Fruit fly (Drosophila melanogaster): Measurements from ENCODE around the gene sw.

sw gene

DNA sequence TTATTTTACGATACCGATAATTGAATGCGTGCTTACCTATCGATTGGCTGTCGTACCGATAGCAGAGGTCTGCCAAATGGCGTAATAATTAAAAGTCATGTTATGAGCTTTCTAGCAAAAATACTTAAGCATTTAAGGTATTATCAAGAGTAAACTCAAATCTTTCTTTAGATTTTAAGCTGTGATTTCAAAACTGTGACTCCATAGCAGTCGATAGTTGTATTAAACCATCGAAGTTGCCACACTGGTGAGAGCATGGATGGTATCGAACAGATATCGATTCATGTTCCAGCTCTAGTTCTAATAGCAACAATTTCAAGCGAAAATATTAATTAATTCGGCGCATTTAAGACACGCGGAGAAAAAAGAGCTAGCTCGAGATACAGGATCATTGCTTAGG, 14.9 kb upstream of the sw start, which contains the start of the genes CG17068 and Rab10:
TSS of gene CG17068 (minus strand) at position 25 of the 400 bp plus-strand sequence.
TSS of gene Rab10 (plus strand) at position 270 of the 400 bp plus-strand sequence.
- peak; percentile 38 for TF ChIP-seq Mnt (GFP tag; optimal IDR thresholded peaks at IDR 0.05)
- peak; percentile 8 for TF ChIP-seq CG5204 (GFP tag; optimal IDR thresholded peaks at IDR 0.05)
- no peak for TF ChIP-seq cic (GFP tag; optimal IDR thresholded peaks at IDR 0.05)
- TF ChIP-seq CG7101 (tag; optimal IDR thresholded peaks at IDR 0.05): peak; percentile 21
- TF ChIP-seq bab1 (GFP tag; optimal IDR thresholded peaks at IDR 0.05): no peak
- TF ChIP-seq CG12768 (GFP tag; optimal IDR thresholded peaks at IDR 0.05): no peak
- TF ChIP-seq pad (GFP tag; optimal IDR thresholded peaks at IDR 0.05): no peak
- TF ChIP-seq CG1620 (GFP tag; optimal IDR thresholded peaks at IDR 0.05): peak; percentile 23
- peak; percentile 8 for TF ChIP-seq tj (GFP tag; optimal IDR thresholded peaks at IDR 0.05)
- TF ChIP-seq kay (GFP tag; ENCODE audit: borderline replicate concordance): no peak
- TF ChIP-seq Hr96 (GFP tag; optimal IDR thresholded peaks at IDR 0.05): peak; percentile 22
- TF ChIP-seq CG14711 (tag; optimal IDR thresholded peaks at IDR 0.05): no peak
- TF ChIP-seq ovo (GFP tag; optimal IDR thresholded peaks at IDR 0.05): no peak
- TF ChIP-seq CG11617 (GFP tag; optimal IDR thresholded peaks at IDR 0.05): no peak
- TF ChIP-seq cnc (optimal IDR thresholded peaks at IDR 0.05): no peak
- TF ChIP-seq CG33017 (tag; optimal IDR thresholded peaks at IDR 0.05): no peak
- TF ChIP-seq CG7045 (GFP tag; optimal IDR thresholded peaks at IDR 0.05): no peak
- TF ChIP-seq Crg-1 (GFP tag; optimal IDR thresholded peaks at IDR 0.05): no peak
- TF ChIP-seq toe (GFP tag; optimal IDR thresholded peaks at IDR 0.05): no peak
- TF ChIP-seq Clk (GFP tag; optimal IDR thresholded peaks at IDR 0.05): no peak

DNA sequence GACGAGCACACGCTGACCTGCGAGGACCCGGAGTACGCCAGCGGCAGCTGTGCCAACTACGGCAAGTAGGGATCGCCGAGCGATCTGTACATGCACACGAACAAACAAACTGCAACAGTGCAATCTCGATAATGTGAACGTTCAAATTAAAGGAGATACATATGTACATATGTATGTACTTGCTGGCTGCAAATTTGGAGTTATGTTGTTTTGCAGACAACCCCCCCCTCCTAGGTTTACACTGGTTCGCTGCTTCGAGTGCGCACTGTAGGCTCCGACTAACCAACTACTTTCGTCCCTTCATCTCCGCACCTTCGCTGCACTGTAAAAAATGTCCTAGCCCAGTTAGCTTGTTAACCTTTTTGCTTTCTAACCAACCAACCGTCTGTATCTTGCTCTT, 11.5 kb upstream of the sw start:
- TF ChIP-seq Mnt (GFP tag; optimal IDR thresholded peaks at IDR 0.05) (no peak), ovo (GFP tag; optimal IDR thresholded peaks at IDR 0.05) (no peak)

DNA sequence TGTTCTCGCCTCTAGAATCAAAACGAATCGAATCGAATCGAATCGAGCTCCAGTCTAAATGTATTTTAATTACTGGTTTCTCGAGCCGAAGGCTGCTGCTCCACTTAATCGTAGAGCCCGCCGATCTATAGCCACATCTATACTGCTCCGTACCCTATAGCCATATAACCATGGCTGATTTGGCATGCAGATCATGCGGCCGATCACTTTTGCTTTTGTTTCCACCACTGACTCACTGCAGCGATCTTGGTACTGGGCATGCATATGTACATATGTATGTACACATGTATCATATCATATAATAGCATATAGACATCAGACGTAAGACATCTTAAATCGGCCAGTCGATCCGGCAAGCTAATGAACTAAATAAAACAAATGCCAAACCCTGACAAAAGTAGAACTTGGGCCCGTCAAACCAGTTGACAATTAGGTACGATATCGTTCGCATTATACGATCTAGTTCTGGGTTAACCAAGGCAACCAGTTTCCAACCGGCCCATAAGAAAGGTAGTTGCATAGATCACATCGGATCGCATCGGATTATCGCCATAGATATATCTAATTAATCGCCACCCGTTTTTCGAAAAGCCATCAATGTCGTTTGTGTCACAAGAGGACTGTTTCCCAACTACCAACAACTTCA, 9.2 kb upstream of the sw start:
- no peak for TF ChIP-seq CG11617 (GFP tag; optimal IDR thresholded peaks at IDR 0.05)
- no peak for TF ChIP-seq cnc (optimal IDR thresholded peaks at IDR 0.05)
- no peak for TF ChIP-seq CG5204 (GFP tag; optimal IDR thresholded peaks at IDR 0.05)
- no peak for TF ChIP-seq CG12768 (GFP tag; optimal IDR thresholded peaks at IDR 0.05)
- TF ChIP-seq Crg-1 (GFP tag; optimal IDR thresholded peaks at IDR 0.05): no peak
- no peak for TF ChIP-seq Mnt (GFP tag; optimal IDR thresholded peaks at IDR 0.05)
- TF ChIP-seq Clk (GFP tag; optimal IDR thresholded peaks at IDR 0.05): no peak
- no peak for TF ChIP-seq CG33017 (tag; optimal IDR thresholded peaks at IDR 0.05)
- no peak for TF ChIP-seq CG14711 (tag; optimal IDR thresholded peaks at IDR 0.05)

DNA sequence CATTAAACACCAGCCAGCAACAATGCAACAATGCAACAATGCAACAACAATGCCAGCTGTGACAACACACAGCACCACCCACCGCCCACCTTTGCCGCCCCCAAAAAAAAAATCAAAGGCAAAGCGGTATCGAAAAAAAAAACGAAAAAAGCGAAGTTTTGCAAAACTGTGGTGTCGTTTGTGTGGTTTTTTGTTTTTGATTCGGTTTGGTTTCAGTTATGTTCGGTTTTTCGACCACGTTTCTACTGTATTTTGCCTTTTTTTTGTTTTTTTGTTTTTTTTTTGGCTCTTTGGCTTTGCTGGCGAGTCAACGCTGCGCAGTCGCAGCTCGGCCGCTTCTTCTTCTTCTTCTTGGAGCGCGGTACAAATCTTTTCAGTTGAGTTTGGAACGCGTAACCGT, 8.1 kb upstream of the sw start, which contains the start of gene Peritrophin-A:
TSS of gene Peritrophin-A (plus strand) at position 370 of the 400 bp plus-strand sequence.
- no peak for TF ChIP-seq CG33017 (tag; optimal IDR thresholded peaks at IDR 0.05)
- TF ChIP-seq CG1620 (GFP tag; optimal IDR thresholded peaks at IDR 0.05): no peak
- TF ChIP-seq CG14711 (tag; optimal IDR thresholded peaks at IDR 0.05): no peak
- no peak for TF ChIP-seq bab1 (GFP tag; optimal IDR thresholded peaks at IDR 0.05)
- no peak for TF ChIP-seq cic (GFP tag; optimal IDR thresholded peaks at IDR 0.05)
- no peak for TF ChIP-seq toe (GFP tag; optimal IDR thresholded peaks at IDR 0.05)
- TF ChIP-seq CG5204 (GFP tag; optimal IDR thresholded peaks at IDR 0.05): no peak
- TF ChIP-seq kay (GFP tag; ENCODE audit: borderline replicate concordance): no peak
- no peak for TF ChIP-seq Crg-1 (GFP tag; optimal IDR thresholded peaks at IDR 0.05)
- no peak for TF ChIP-seq Hr96 (GFP tag; optimal IDR thresholded peaks at IDR 0.05)
- TF ChIP-seq ovo (GFP tag; optimal IDR thresholded peaks at IDR 0.05): no peak

DNA sequence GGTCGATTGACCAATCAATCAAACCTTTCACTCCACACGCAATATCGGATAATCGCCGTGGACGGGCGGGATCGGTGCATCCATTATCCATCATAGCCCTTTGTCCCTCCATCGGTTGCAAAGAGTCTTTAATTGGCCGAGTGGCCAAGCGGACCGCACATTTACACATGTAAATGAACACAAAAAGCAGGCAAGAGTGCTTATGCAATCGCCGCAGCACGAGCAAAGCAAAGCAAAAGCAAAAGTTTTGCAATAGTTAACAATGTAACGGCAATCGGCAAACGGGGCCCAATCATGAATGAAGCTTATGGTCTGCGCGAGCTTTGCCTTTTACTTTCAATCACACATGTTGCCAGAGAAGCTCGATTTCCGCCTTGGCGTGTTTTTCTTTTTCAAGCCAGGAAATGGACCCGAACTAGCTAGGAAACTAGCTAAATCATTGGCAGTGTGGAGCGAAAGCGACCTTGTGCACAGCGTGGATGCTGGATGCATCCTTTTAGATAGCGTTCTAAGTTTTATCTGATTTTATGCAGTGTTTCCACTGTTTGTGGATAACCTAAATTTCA, 7.2 kb upstream of the sw start:
- no peak for TF ChIP-seq CG5204 (GFP tag; optimal IDR thresholded peaks at IDR 0.05)
- no peak for TF ChIP-seq CG12768 (GFP tag; optimal IDR thresholded peaks at IDR 0.05)
- TF ChIP-seq tj (GFP tag; optimal IDR thresholded peaks at IDR 0.05): no peak
- TF ChIP-seq kay (GFP tag; ENCODE audit: borderline replicate concordance): no peak
- TF ChIP-seq Clk (GFP tag; optimal IDR thresholded peaks at IDR 0.05): no peak
- no peak for TF ChIP-seq Mnt (GFP tag; optimal IDR thresholded peaks at IDR 0.05)
- TF ChIP-seq ovo (GFP tag; optimal IDR thresholded peaks at IDR 0.05): no peak
- TF ChIP-seq CG1620 (GFP tag; optimal IDR thresholded peaks at IDR 0.05): no peak
- no peak for TF ChIP-seq CG7045 (GFP tag; optimal IDR thresholded peaks at IDR 0.05)
- TF ChIP-seq cnc (optimal IDR thresholded peaks at IDR 0.05): no peak
- TF ChIP-seq CG33017 (tag; optimal IDR thresholded peaks at IDR 0.05): no peak
- no peak for TF ChIP-seq Crg-1 (GFP tag; optimal IDR thresholded peaks at IDR 0.05)
- no peak for TF ChIP-seq toe (GFP tag; optimal IDR thresholded peaks at IDR 0.05)
- no peak for TF ChIP-seq CG11617 (GFP tag; optimal IDR thresholded peaks at IDR 0.05)
- no peak for TF ChIP-seq pad (GFP tag; optimal IDR thresholded peaks at IDR 0.05)
- no peak for TF ChIP-seq CG7101 (tag; optimal IDR thresholded peaks at IDR 0.05)
- TF ChIP-seq Hr96 (GFP tag; optimal IDR thresholded peaks at IDR 0.05): no peak
- TF ChIP-seq bab1 (GFP tag; optimal IDR thresholded peaks at IDR 0.05): no peak
- TF ChIP-seq CG14711 (tag; optimal IDR thresholded peaks at IDR 0.05): no peak
- TF ChIP-seq cic (GFP tag; optimal IDR thresholded peaks at IDR 0.05): no peak

DNA sequence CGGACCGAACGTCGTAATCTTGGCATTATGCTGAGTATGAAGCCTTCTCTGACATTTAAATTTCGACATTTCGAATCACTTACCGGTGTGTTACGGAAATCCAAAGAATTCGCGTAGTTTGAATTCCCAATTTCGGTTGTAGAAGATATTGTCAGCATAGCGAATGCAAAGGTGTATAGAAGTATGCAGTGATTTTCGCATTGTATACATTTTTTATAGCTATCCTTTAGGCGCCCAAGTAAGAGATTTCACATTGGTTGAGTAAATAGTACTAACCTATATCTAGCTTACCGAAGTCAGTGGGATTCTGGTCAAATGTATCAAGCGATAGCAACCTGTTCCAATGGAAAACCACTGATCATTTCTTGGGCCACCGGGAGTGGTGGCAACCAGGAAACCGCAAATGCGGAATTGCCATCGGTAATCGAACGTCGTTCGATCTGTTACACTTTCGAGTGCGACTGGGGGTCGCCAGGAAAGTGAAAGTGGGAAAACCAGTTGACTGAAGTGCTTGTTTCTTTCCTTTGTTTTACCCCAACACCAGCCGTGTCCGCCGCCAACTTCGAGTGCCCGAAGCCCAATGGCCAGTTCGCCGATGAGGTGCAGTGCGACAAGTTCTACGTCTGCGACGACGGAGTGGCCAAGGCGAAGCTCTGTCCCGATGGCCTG, 4.5 kb upstream of the sw start:
- TF ChIP-seq Crg-1 (GFP tag; optimal IDR thresholded peaks at IDR 0.05) (no peak), toe (GFP tag; optimal IDR thresholded peaks at IDR 0.05) (no peak), tj (GFP tag; optimal IDR thresholded peaks at IDR 0.05) (no peak), pad (GFP tag; optimal IDR thresholded peaks at IDR 0.05) (no peak), CG14711 (tag; optimal IDR thresholded peaks at IDR 0.05) (no peak), Hr96 (GFP tag; optimal IDR thresholded peaks at IDR 0.05) (no peak), ovo (GFP tag; optimal IDR thresholded peaks at IDR 0.05) (no peak), kay (GFP tag; ENCODE audit: borderline replicate concordance) (no peak), CG12768 (GFP tag; optimal IDR thresholded peaks at IDR 0.05) (no peak), Mnt (GFP tag; optimal IDR thresholded peaks at IDR 0.05) (no peak)

Data from whole organism, adult.